Worm (Caenorhabditis elegans) whole organism, L2 larva: ENCODE results near the gene K11H12.3.

Experiments
- ZK546.5 ChIP-seq: sonication (generic microtip); optimal IDR thresholded peaks from 2 replicates; lab custom pipeline; 2017; ENCODE audit warnings: missing biosample characterization, missing genetic modification characterization
- ama-1 ChIP-seq: fragments of 150-350 bp; optimal IDR thresholded peaks from 2 replicates; lab custom pipeline; 2018; ENCODE audit warnings: inconsistent platforms
- crh-2 ChIP-seq: sonication (generic microtip); optimal IDR thresholded peaks from 2 replicates; lab custom pipeline; 2017; ENCODE audit warnings: missing biosample characterization, missing genetic modification characterization
- egl-27 ChIP-seq: sonication (generic microtip); optimal IDR thresholded peaks from 3 replicates; lab custom pipeline; 2017; ENCODE audit warnings: missing biosample characterization, missing genetic modification reagents, missing genetic modification characterization
- elt-3 ChIP-seq: sonication (generic microtip); optimal IDR thresholded peaks from 2 replicates; lab custom pipeline; 2017; ENCODE audit warnings: missing biosample characterization, missing genetic modification characterization
- unc-62 ChIP-seq: fragments of 150-350 bp; optimal IDR thresholded peaks from 2 replicates; lab custom pipeline; 2014; ENCODE audit warnings: missing biosample characterization, missing genetic modification reagents, missing genetic modification characterization

DNA sequence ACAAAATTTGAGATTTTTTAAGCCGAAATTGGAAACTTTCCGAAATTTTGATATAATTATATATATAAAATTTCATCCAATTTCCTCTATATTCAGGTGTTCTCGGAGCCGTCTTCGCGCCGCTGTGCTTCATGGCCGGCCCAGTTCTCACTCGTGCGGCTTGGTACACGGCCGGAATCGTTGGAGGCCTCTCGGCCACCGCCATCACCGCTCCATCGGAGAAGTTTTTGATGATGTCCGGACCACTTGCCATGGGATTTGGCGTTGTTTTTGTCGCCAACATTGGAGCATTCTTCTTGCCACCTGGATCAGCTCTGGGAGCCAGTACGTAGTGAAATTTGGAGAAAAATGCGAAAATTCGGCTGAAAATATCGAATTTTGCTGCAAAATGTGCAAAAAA, 16.2 kb downstream of the K11H12.3 start:
- TF ChIP-seq elt-3 (tag; lab: Kevin White, UChicago) (no peak), ZK546.5 (tag; lab: Kevin White, UChicago) (no peak), ama-1 (no peak), egl-27 (tag; lab: Kevin White, UChicago) (no peak), unc-62 (GFP tag; lab: Kevin White, UChicago) (no peak), crh-2 (tag; lab: Kevin White, UChicago) (no peak)
